Fruit fly (Drosophila melanogaster) whole organism, embryonic: ENCODE results near the gene CG34300.

Experiments
- B-H2 ChIP-seq: fragments of 200-800 bp; sonication (Bioruptor generic); optimal IDR thresholded peaks from 2 replicates; lab custom pipeline; 2018; ENCODE audit warnings: missing biosample characterization, mild to moderate bottlenecking, missing genetic modification characterization
- CG10462 ChIP-seq: fragments of 200-800 bp; sonication (Bioruptor generic); optimal IDR thresholded peaks from 2 replicates; lab custom pipeline; 2016; ENCODE audit warnings: missing biosample characterization, missing genetic modification characterization
- CG11247 ChIP-seq: fragments of 200-800 bp; sonication (Bioruptor generic); IDR thresholded peaks from 2 replicates; pipeline ENCODE4 v1.3.6; 2022; ENCODE audit warnings: missing biosample characterization, missing genetic modification characterization
- CG11560 ChIP-seq: fragments of 200-800 bp; sonication (Bioruptor generic); IDR thresholded peaks from 3 replicates; pipeline ENCODE4 v1.3.6; 2022; ENCODE audit warnings: missing biosample characterization, missing genetic modification characterization
- CG12219 ChIP-seq: fragments of 200-800 bp; sonication (Bioruptor generic); optimal IDR thresholded peaks from 3 replicates; lab custom pipeline; 2018; ENCODE audit warnings: missing biosample characterization, mild to moderate bottlenecking, missing genetic modification characterization
- CG13296 ChIP-seq: fragments of 200-800 bp; sonication (Bioruptor generic); optimal IDR thresholded peaks from 3 replicates; lab custom pipeline; 2018; ENCODE audit warnings: missing biosample characterization, mild to moderate bottlenecking, missing genetic modification characterization
- CG14441 ChIP-seq: fragments of 200-800 bp; sonication (Bioruptor generic); IDR thresholded peaks from 2 replicates; pipeline ENCODE4 v1.3.6; 2022; ENCODE audit warnings: missing biosample characterization, missing genetic modification characterization
- CG15269 ChIP-seq: fragments of 200-800 bp; sonication (Bioruptor generic); optimal IDR thresholded peaks from 2 replicates; lab custom pipeline; 2018; ENCODE audit warnings: missing biosample characterization, mild to moderate bottlenecking, missing genetic modification characterization, moderate library complexity
- CG18262 ChIP-seq: fragments of 200-800 bp; optimal IDR thresholded peaks from 3 replicates; lab custom pipeline; 2019; ENCODE audit warnings: missing biosample characterization, mild to moderate bottlenecking, missing genetic modification characterization, moderate library complexity
- CG3163 ChIP-seq: fragments of 200-800 bp; sonication (Bioruptor generic); optimal IDR thresholded peaks from 3 replicates; lab custom pipeline; 2016; ENCODE audit warnings: missing biosample characterization, missing genetic modification characterization
- CG5180 ChIP-seq: fragments of 200-800 bp; sonication (Bioruptor generic); optimal IDR thresholded peaks from 3 replicates; lab custom pipeline; 2017; ENCODE audit warnings: missing biosample characterization, missing genetic modification characterization, mild to moderate bottlenecking, moderate library complexity, missing genetic modification reagents
- CG6683 ChIP-seq: fragments of 200-800 bp; sonication (Bioruptor generic); optimal IDR thresholded peaks from 2 replicates; lab custom pipeline; 2017; ENCODE audit warnings: missing biosample characterization, mild to moderate bottlenecking, missing genetic modification characterization, missing genetic modification reagents
- CG6765 ChIP-seq: fragments of 200-800 bp; sonication (Bioruptor generic); optimal IDR thresholded peaks from 3 replicates; lab custom pipeline; 2017; ENCODE audit warnings: missing biosample characterization, mild to moderate bottlenecking, missing genetic modification characterization
- CG8281 ChIP-seq: fragments of 200-800 bp; sonication (Bioruptor generic); optimal IDR thresholded peaks from 2 replicates; lab custom pipeline; 2018; ENCODE audit warnings: missing biosample characterization, mild to moderate bottlenecking, missing genetic modification characterization, moderate library complexity
- CG9437 ChIP-seq: fragments of 200-800 bp; sonication (Bioruptor generic); optimal IDR thresholded peaks from 2 replicates; lab custom pipeline; 2018; ENCODE audit warnings: missing biosample characterization, mild to moderate bottlenecking, missing genetic modification characterization
- CG9932 ChIP-seq: fragments of 200-800 bp; sonication (Bioruptor generic); IDR thresholded peaks from 2 replicates; pipeline ENCODE4 v1.3.6; 2022; ENCODE audit warnings: missing biosample characterization, missing genetic modification characterization
- Deaf1 ChIP-seq: fragments of 200-800 bp; optimal IDR thresholded peaks from 3 replicates; lab custom pipeline; 2019; ENCODE audit warnings: missing biosample characterization, mild to moderate bottlenecking, missing genetic modification characterization, moderate library complexity
- Dek ChIP-seq: fragments of 200-800 bp; sonication (Bioruptor generic); optimal IDR thresholded peaks from 3 replicates; lab custom pipeline; 2019; ENCODE audit warnings: missing biosample characterization, mild to moderate bottlenecking, missing genetic modification characterization, moderate library complexity
- Doc3 ChIP-seq: fragments of 200-800 bp; sonication (Bioruptor generic); IDR thresholded peaks from 3 replicates; pipeline ENCODE4 v1.3.6; 2022; ENCODE audit warnings: missing biosample characterization, missing genetic modification characterization; ENCODE audit not compliant: partially characterized antibody
- E2f2 ChIP-seq: fragments of 200-800 bp; sonication (Bioruptor generic); IDR thresholded peaks from 2 replicates; pipeline ENCODE4 v1.3.6; 2022; ENCODE audit warnings: missing biosample characterization, missing genetic modification characterization
- Ets65A ChIP-seq: fragments of 200-800 bp; sonication (Bioruptor generic); peaks from one replicate; lab custom pipeline; 2016; ENCODE audit warnings: missing biosample characterization, missing genetic modification characterization
- Ets97D ChIP-seq: fragments of 200-800 bp; sonication (Bioruptor generic); optimal IDR thresholded peaks from 3 replicates; lab custom pipeline; 2016; ENCODE audit warnings: missing biosample characterization, missing genetic modification characterization
- NC2β ChIP-seq: fragments of 200-800 bp; sonication (Bioruptor generic); optimal IDR thresholded peaks from 2 replicates; lab custom pipeline; 2016; ENCODE audit warnings: missing biosample characterization, missing genetic modification characterization
- NfI ChIP-seq: fragments of 200-800 bp; sonication (Bioruptor generic); optimal IDR thresholded peaks from 3 replicates; lab custom pipeline; 2018; ENCODE audit warnings: missing biosample characterization, mild to moderate bottlenecking, missing genetic modification characterization, moderate library complexity
- Optix ChIP-seq: fragments of 200-800 bp; sonication (Bioruptor generic); IDR thresholded peaks from 3 replicates; pipeline ENCODE4 v1.3.6; 2022; ENCODE audit warnings: missing biosample characterization, missing genetic modification characterization
- amos ChIP-seq: fragments of 200-800 bp; sonication (Bioruptor generic); IDR thresholded peaks from 2 replicates; pipeline ENCODE4 v1.3.6; 2022; ENCODE audit warnings: missing biosample characterization, missing genetic modification characterization; ENCODE audit not compliant: partially characterized antibody
- ash1 ChIP-seq: fragments of 200-800 bp; sonication (Bioruptor generic); optimal IDR thresholded peaks from 2 replicates; lab custom pipeline; 2018; ENCODE audit warnings: missing biosample characterization, mild to moderate bottlenecking, missing genetic modification characterization
- bowl ChIP-seq: fragments of 200-800 bp; sonication (Bioruptor generic); IDR thresholded peaks from 2 replicates; pipeline ENCODE4 v1.3.6; 2022; ENCODE audit warnings: missing biosample characterization, missing genetic modification characterization
- crc ChIP-seq: fragments of 200-800 bp; sonication (Bioruptor generic); optimal IDR thresholded peaks from 2 replicates; lab custom pipeline; 2016; ENCODE audit warnings: missing biosample characterization, missing genetic modification characterization
- dan ChIP-seq: fragments of 200-800 bp; sonication (Bioruptor generic); IDR thresholded peaks from 2 replicates; pipeline ENCODE4 v1.3.6; 2022; ENCODE audit warnings: missing biosample characterization, missing genetic modification characterization
- dimm ChIP-seq: fragments of 200-800 bp; sonication (Bioruptor generic); IDR thresholded peaks from 2 replicates; pipeline ENCODE4 v1.3.6; 2022; ENCODE audit warnings: missing biosample characterization, missing genetic modification characterization
- dysf ChIP-seq: fragments of 200-800 bp; sonication (Bioruptor generic); IDR thresholded peaks from 3 replicates; pipeline ENCODE4 v1.3.6; 2022; ENCODE audit warnings: missing biosample characterization, missing genetic modification characterization
- ewg ChIP-seq: fragments of 200-800 bp; sonication (Bioruptor generic); optimal IDR thresholded peaks from 3 replicates; lab custom pipeline; 2017; ENCODE audit warnings: mild to moderate bottlenecking, missing biosample characterization, missing genetic modification reagents, missing genetic modification characterization
- fd96Cb ChIP-seq: fragments of 200-800 bp; sonication (Bioruptor generic); optimal IDR thresholded peaks from 2 replicates; lab custom pipeline; 2018; ENCODE audit warnings: missing biosample characterization, mild to moderate bottlenecking, missing genetic modification characterization, moderate library complexity
- gro ChIP-seq: fragments of 200-800 bp; sonication (Bioruptor generic); optimal IDR thresholded peaks from 2 replicates; lab custom pipeline; 2016; ENCODE audit warnings: missing biosample characterization, missing genetic modification characterization
- maf-S ChIP-seq: fragments of 200-800 bp; sonication (Bioruptor generic); optimal IDR thresholded peaks from 2 replicates; lab custom pipeline; 2016; ENCODE audit warnings: missing biosample characterization, missing genetic modification characterization
- mld ChIP-seq: fragments of 200-800 bp; sonication (Bioruptor generic); IDR thresholded peaks from 3 replicates; pipeline ENCODE4 v1.3.6; 2022; ENCODE audit warnings: missing biosample characterization, missing genetic modification characterization; ENCODE audit not compliant: partially characterized antibody
- pan ChIP-seq, 4 experiments: fragments of >200 bp in 3 of 4; fragments of 200-800 bp in 1 of 4; sonication (Bioruptor generic) in 1 of 4; optimal IDR thresholded peaks in 3 of 4; IDR thresholded peaks in 1 of 4; 2 replicates each; pipeline versions ENCODE4 v1.3.6 to Lab custom; 2017 to 2022; ENCODE audit warnings: missing biosample characterization in 2 of 4, missing genetic modification characterization in 2 of 4, mixed read lengths in 1 of 4
- pfk ChIP-seq: fragments of 200-800 bp; sonication (Bioruptor generic); optimal IDR thresholded peaks from 2 replicates; lab custom pipeline; 2018; ENCODE audit warnings: missing biosample characterization, mild to moderate bottlenecking, missing genetic modification characterization, moderate library complexity
- vnd ChIP-seq: fragments of 200-800 bp; sonication (Bioruptor generic); IDR thresholded peaks from 3 replicates; pipeline ENCODE4 v1.3.6; 2022; ENCODE audit warnings: missing biosample characterization, missing genetic modification characterization; ENCODE audit not compliant: partially characterized antibody
- zfh1 ChIP-seq: fragments of 200-800 bp; sonication (Bioruptor generic); IDR thresholded peaks from 3 replicates; pipeline ENCODE4 v1.3.6; 2022; ENCODE audit warnings: missing biosample characterization, missing genetic modification characterization

CG34300 gene

dm6 chr3R:30336100-30336499 is 29.7 kb upstream of the CG34300 start (continued):
- TF ChIP-seq pan (optimal IDR thresholded peaks at IDR 0.05; lab: Kevin White, UChicago), result no peak
- no peak for TF ChIP-seq pan (GFP tag; optimal IDR thresholded peaks at IDR 0.05 in 1 of 2, IDR thresholded peaks at IDR 0.05 in 1 of 2)
- TF ChIP-seq gro (GFP tag; lab: Kevin White, UChicago), result peak; percentile 18
- TF ChIP-seq CG8281, result no peak
- no peak for TF ChIP-seq dimm
- no peak for TF ChIP-seq Doc3
- no peak for TF ChIP-seq mld (GFP tag; lab: Robert Waterston, UW)
- no peak for TF ChIP-seq Deaf1 (tag; lab: Kevin White, UChicago)
- TF ChIP-seq CG12219 (GFP tag; lab: Kevin White, UChicago), result no peak
- TF ChIP-seq CG5180 (GFP tag; lab: Kevin White, UChicago), result no peak
- no peak for TF ChIP-seq CG11247
- TF ChIP-seq CG6683 (GFP tag; lab: Kevin White, UChicago), result no peak
- TF ChIP-seq CG10462 (GFP tag; lab: Kevin White, UChicago), result no peak
- no peak for TF ChIP-seq maf-S (GFP tag; lab: Kevin White, UChicago)
- TF ChIP-seq NC2β (GFP tag; lab: Kevin White, UChicago), result no peak
- TF ChIP-seq vnd (GFP tag; lab: Robert Waterston, UW), result no peak
- TF ChIP-seq CG18262 (tag; lab: Kevin White, UChicago), result peak; percentile 53
- no peak for TF ChIP-seq Optix (GFP tag; lab: Robert Waterston, UW)
- peak; percentile 8 for TF ChIP-seq CG15269 (tag; lab: Kevin White, UChicago)
- no peak for TF ChIP-seq CG14441 (GFP tag; lab: Robert Waterston, UW)
- TF ChIP-seq CG13296, result no peak
- TF ChIP-seq E2f2 (GFP tag; lab: Robert Waterston, UW), result 0 out of 2 replicates have a peak, but pooled peaks have one; percentile 22
- no peak for TF ChIP-seq Ets65A
- peak; percentile 49 for TF ChIP-seq fd96Cb (tag; lab: Kevin White, UChicago)
- TF ChIP-seq CG6765 (GFP tag; lab: Kevin White, UChicago), result no peak
- TF ChIP-seq CG11560 (tag; lab: Robert Waterston, UW), result no peak
- no peak for TF ChIP-seq dan (GFP tag; lab: Robert Waterston, UW)
- no peak for TF ChIP-seq bowl (GFP tag; lab: Robert Waterston, UW)
- TF ChIP-seq Dek, result no peak
- TF ChIP-seq B-H2 (GFP tag; lab: Kevin White, UChicago), result no peak
- TF ChIP-seq pfk (GFP tag; lab: Kevin White, UChicago), result no peak
- no peak for TF ChIP-seq NfI
- no peak for TF ChIP-seq zfh1 (GFP tag; lab: Robert Waterston, UW)
- no peak for TF ChIP-seq amos (GFP tag; lab: Robert Waterston, UW)
- no peak for TF ChIP-seq CG9932
- TF ChIP-seq CG9437 (GFP tag; lab: Kevin White, UChicago), result no peak
- no peak for TF ChIP-seq dysf (GFP tag; lab: Robert Waterston, UW)
- TF ChIP-seq Ets97D (GFP tag; lab: Kevin White, UChicago), result no peak
- TF ChIP-seq CG3163 (GFP tag; lab: Kevin White, UChicago), result no peak
- TF ChIP-seq crc (GFP tag; lab: Kevin White, UChicago), result no peak
- TF ChIP-seq ewg (GFP tag; lab: Kevin White, UChicago), result no peak
- TF ChIP-seq ash1, result no peak
